Worm (Caenorhabditis elegans): Measurements from ENCODE around the gene B0393.4.

The B0393.4 gene

DNA sequence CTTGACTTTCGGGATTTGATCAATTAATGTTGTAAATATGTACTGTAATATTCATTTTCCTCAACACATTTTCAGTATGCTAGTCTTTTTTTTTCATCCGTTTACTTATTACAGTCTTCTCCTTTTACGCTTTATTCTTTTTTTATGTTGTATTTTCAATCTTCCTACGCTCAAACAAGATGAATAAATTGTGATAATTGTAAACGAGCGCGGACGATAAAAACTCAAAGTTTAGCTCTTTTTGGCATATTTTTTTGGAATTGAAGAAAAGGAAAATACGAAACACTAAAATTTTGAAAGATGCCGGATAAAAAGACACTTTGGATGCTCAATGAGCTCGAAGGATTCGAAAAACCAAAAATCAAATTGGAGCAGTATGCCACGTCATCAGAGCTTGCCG is 39.3 kb upstream of the B0393.4 start, which contains the start of gene metl-5:
TSS of gene metl-5 (plus strand) at position 301 of the 400 bp plus-strand sequence.
- TF ChIP-seq F39B2.1 (GFP tag; IDR thresholded peaks at IDR 0.05) = no peak
- TF ChIP-seq lin-40 (tag; optimal IDR thresholded peaks at IDR 0.05) = no peak
- no peak for TF ChIP-seq cebp-1 (GFP tag; IDR thresholded peaks at IDR 0.05)
- TF ChIP-seq cebp-1 (tag; optimal IDR thresholded peaks at IDR 0.05) = no peak
- TF ChIP-seq C17E4.6 (GFP tag; IDR thresholded peaks at IDR 0.05) = no peak
- TF ChIP-seq ccch-3 (GFP tag; optimal IDR thresholded peaks at IDR 0.05) = no peak
- 0 out of 2 replicates have a peak, but pooled peaks have one; percentile 37 for TF ChIP-seq hsf-1 (GFP tag; IDR thresholded peaks at IDR 0.05)
- TF ChIP-seq B0035.1 (tag; optimal IDR thresholded peaks at IDR 0.05) = no peak
- TF ChIP-seq mes-4 (tag; optimal IDR thresholded peaks at IDR 0.05) = no peak
- TF ChIP-seq ceh-100 (GFP tag; IDR thresholded peaks at IDR 0.05) = no peak
- no peak for TF ChIP-seq fkh-3 (tag; optimal IDR thresholded peaks at IDR 0.05)
- TF ChIP-seq nhr-80 (tag; optimal IDR thresholded peaks at IDR 0.05) = no peak
- no peak for TF ChIP-seq rpc-1 (optimal IDR thresholded peaks at IDR 0.05)
- TF ChIP-seq rpc-1 (tag; optimal IDR thresholded peaks at IDR 0.05) = no peak
- 0 out of 2 replicates have a peak, but pooled peaks have one; percentile 13 for TF ChIP-seq madf-6 (GFP tag; IDR thresholded peaks at IDR 0.05)
- TF ChIP-seq akir-1 (GFP tag; optimal IDR thresholded peaks at IDR 0.05) = no peak
- TF ChIP-seq pha-4 (tag; optimal IDR thresholded peaks at IDR 0.05) = no peak
- TF ChIP-seq lsy-27 (tag; optimal IDR thresholded peaks at IDR 0.05; ENCODE audit: borderline replicate concordance, insufficient read depth) = no peak
- no peak for TF ChIP-seq snpc-1.1 (tag; optimal IDR thresholded peaks at IDR 0.05; ENCODE audit: insufficient read depth)
- no peak for TF ChIP-seq lin-35 (GFP tag; optimal IDR thresholded peaks at IDR 0.05)

DNA sequence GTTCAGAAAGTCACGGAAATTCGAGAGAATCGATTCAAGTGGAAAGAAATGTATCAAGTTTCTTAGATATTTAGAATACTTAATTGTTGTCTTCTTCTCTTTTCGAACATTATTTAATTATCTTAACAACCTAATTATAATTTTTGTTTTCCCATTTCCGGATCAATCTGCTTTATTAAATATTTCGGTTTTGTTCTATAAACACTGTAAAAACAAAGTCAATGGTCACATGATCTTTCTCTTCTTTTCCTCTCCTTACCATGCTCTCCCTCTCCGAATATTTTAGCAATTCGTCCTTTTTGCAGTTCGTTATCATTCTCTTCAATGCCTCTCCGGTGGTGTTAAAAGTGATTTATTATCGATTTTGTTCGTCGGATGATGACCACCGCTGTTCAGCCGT is 33.1 kb upstream of the B0393.4 start, which contains the start of gene tag-325:
TSS of gene tag-325 (plus strand) at position 301 of the 400 bp plus-strand sequence.
- no peak for TF ChIP-seq chd-7 (tag; optimal IDR thresholded peaks at IDR 0.05)
- TF ChIP-seq cebp-1 (GFP tag; IDR thresholded peaks at IDR 0.05) = no peak
- TF ChIP-seq cebp-1 (tag; optimal IDR thresholded peaks at IDR 0.05) = peak; percentile 60

DNA sequence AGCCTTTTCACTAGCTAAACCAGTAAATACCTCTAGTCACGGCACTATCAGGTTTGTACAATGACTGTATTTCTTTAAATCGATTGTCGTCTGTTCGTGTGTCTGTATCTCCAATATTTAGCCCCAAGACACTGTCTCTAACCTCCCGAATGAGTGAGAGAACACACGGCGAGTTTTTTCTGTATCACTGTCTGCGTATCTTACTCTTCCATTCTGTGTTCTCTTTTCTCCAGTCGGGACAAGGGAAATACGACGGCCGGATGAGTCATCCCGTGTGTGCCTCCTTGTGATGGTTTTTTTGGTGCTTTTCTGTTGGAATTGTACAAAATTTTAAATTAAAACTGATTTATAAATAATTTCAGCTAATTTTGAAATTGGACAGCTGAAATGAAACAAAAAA is 32.6 kb upstream of the B0393.4 start:
- TF ChIP-seq mcd-1 (GFP tag; IDR thresholded peaks at IDR 0.05) = peak; percentile 59
- TF ChIP-seq bed-1 (GFP tag; IDR thresholded peaks at IDR 0.05) = no peak
- no peak for TF ChIP-seq snpc-3.4 (tag; optimal IDR thresholded peaks at IDR 0.05)
- no peak for TF ChIP-seq madf-8 (GFP tag; conservative IDR thresholded peaks at IDR 0.05)
- no peak for TF ChIP-seq nhr-27 (tag; optimal IDR thresholded peaks at IDR 0.05)
- no peak for TF ChIP-seq sdz-38 (tag; optimal IDR thresholded peaks at IDR 0.05)
- peak; percentile 59; the same call in 1 of the 2 replicates for TF ChIP-seq rcor-1 (GFP tag; IDR thresholded peaks at IDR 0.05)
- no peak for TF ChIP-seq snpc-4 (GFP tag; optimal IDR thresholded peaks at IDR 0.05)
- TF ChIP-seq snpc-4 (tag; optimal IDR thresholded peaks at IDR 0.05) = peak; percentile 13 to 62 (median 54)
- peak; percentile 73 for TF ChIP-seq somi-1 (GFP tag; optimal IDR thresholded peaks at IDR 0.05)
- TF ChIP-seq ztf-18 (tag; optimal IDR thresholded peaks at IDR 0.05) = peak; percentile 56
- TF ChIP-seq ekl-4 (GFP tag; IDR thresholded peaks at IDR 0.05) = 0 out of 2 replicates have a peak, but pooled peaks have one; percentile 15
- TF ChIP-seq lin-35 (GFP tag; optimal IDR thresholded peaks at IDR 0.05) = peak in 1 of 3 experiments; percentile 42
- TF ChIP-seq F52B5.7 (tag; optimal IDR thresholded peaks at IDR 0.05) = no peak
- TF ChIP-seq cebp-1 (GFP tag; IDR thresholded peaks at IDR 0.05) = peak; percentile 54; the same call in 1 of the 2 replicates
- peak; percentile 89 for TF ChIP-seq cebp-1 (tag; optimal IDR thresholded peaks at IDR 0.05)
- TF ChIP-seq K12H6.12 (tag; optimal IDR thresholded peaks at IDR 0.05) = peak; percentile 59
- peak; percentile 22 for TF ChIP-seq ets-4 (GFP tag; optimal IDR thresholded peaks at IDR 0.05)
- no peak for TF ChIP-seq F10E7.11 (tag; optimal IDR thresholded peaks at IDR 0.05)
- TF ChIP-seq dox-1 (GFP tag; IDR thresholded peaks at IDR 0.05) = peak; percentile 75
- TF ChIP-seq ztf-26 (tag; optimal IDR thresholded peaks at IDR 0.05) = peak; percentile 15
- peak; percentile 62; the same call in 1 of the 2 replicates for TF ChIP-seq pbrm-1 (GFP tag; IDR thresholded peaks at IDR 0.05)
- TF ChIP-seq let-607 (tag; optimal IDR thresholded peaks at IDR 0.05) = peak in 1 of 2 experiments; percentile 17
- TF ChIP-seq lin-54 (GFP tag; optimal IDR thresholded peaks at IDR 0.05) = peak; percentile 56
- TF ChIP-seq lin-26 (GFP tag; IDR thresholded peaks at IDR 0.05) = 0 out of 2 replicates have a peak, but pooled peaks have one; percentile 8
- TF ChIP-seq aptf-2 (GFP tag; conservative IDR thresholded peaks at IDR 0.05) = no peak
- TF ChIP-seq lin-40 (tag; optimal IDR thresholded peaks at IDR 0.05) = peak; percentile 23
- TF ChIP-seq unc-62 (GFP tag; optimal IDR thresholded peaks at IDR 0.05) = peak; percentile 19

All from whole organism, young adult.